Worm (Caenorhabditis elegans): Measurements from ENCODE around the gene sre-35.

- TF ChIP-seq elt-3 (tag; optimal IDR thresholded peaks at IDR 0.05) = no peak
- no peak for TF ChIP-seq nhr-77 (tag; optimal IDR thresholded peaks at IDR 0.05)
- TF ChIP-seq nhr-11 (tag; optimal IDR thresholded peaks at IDR 0.05) = peak; percentile 8
Measured at ce11 chrII:12494556-12495131, 42.0 kb upstream of the sre-35 start, which contains the start of gene col-85.

Data from whole organism, L2 larva.